Worm (Caenorhabditis elegans): ENCODE results near the gene lbp-8.

- TF ChIP-seq nhr-77 (tag; optimal IDR thresholded peaks at IDR 0.05), result no peak
- TF ChIP-seq nhr-25 (tag; optimal IDR thresholded peaks at IDR 0.05; ENCODE audit: borderline replicate concordance, insufficient read depth), result no peak
These were observed 26.9 kb upstream of the lbp-8 start for ce11 chrV:13863700-13864099.

Data from whole organism, L4 larva.